Worm (Caenorhabditis elegans) whole organism, L2 larva: ENCODE results near the gene srt-29.

ENCODE experiments used
- F13H6.1 ChIP-seq: sonication (generic microtip); optimal IDR thresholded peaks from 2 replicates; lab custom pipeline; 2016; ENCODE audit warnings: missing genetic modification characterization, missing compliant biosample characterization
- ceh-16 ChIP-seq: fragments of 150-350 bp; optimal IDR thresholded peaks from 2 replicates; lab custom pipeline; 2014; ENCODE audit warnings: missing biosample characterization, missing genetic modification characterization
- mdl-1 ChIP-seq, 2 experiments: fragments of 150-350 bp in 1 of 2; sonication (generic microtip) in 1 of 2; optimal IDR thresholded peaks; 2 replicates each; lab custom pipeline; 2017; ENCODE audit warnings: missing biosample characterization in 2 of 2, missing genetic modification characterization in 2 of 2
- nhr-12 ChIP-seq: fragments of 150-350 bp; optimal IDR thresholded peaks from 2 replicates; lab custom pipeline; 2014; ENCODE audit warnings: missing biosample characterization, missing genetic modification characterization
- snpc-4 ChIP-seq: fragments of 150-350 bp; optimal IDR thresholded peaks from 2 replicates; lab custom pipeline; 2014; ENCODE audit warnings: missing biosample characterization, missing genetic modification characterization
- unc-62 ChIP-seq: fragments of 150-350 bp; optimal IDR thresholded peaks from 2 replicates; lab custom pipeline; 2014; ENCODE audit warnings: missing biosample characterization, missing genetic modification reagents, missing genetic modification characterization
- zag-1 ChIP-seq: fragments of 150-350 bp; optimal IDR thresholded peaks from 2 replicates; lab custom pipeline; 2014; ENCODE audit warnings: missing biosample characterization, missing genetic modification characterization

DNA sequence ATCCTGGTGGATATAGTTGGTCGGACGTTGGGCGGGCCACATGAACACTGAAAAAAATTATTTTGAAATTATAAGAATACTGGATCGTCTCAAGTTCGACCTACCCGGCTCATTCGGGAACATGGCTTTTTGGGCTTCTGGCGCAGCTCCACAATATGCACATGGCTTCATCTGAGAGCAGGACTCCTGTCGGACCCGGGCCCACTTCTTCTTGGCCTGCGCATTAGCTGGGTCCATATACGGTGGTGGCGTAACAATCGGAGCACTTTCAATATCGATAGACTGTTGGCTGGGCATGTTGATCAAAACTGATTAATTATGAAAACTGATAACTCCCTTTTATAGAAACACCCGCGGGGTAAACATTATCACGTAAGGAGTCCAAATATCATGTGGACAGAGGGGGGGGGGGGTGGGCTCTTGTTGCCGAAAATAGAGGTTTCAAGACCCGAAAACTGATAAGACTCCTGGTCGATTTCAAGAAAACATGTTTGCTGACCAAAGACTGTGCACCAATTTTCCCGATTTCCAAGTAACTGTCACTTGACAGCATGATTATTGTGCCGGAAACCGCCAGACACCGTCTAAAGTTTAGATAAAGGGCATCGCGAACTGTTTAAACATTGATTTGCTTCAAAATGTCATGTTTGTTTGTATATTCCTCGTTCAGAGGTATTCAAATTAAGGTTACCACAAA is 12.0 kb upstream of the srt-29 start, which contains the start of gene dod-3:
- TF ChIP-seq unc-62 (GFP tag; lab: Kevin White, UChicago) = no peak
- no peak for TF ChIP-seq ceh-16 (tag; lab: Kevin White, UChicago)
- no peak for TF ChIP-seq mdl-1 (tag; optimal IDR thresholded peaks at IDR 0.05; lab: Kevin White, UChicago)
- TF ChIP-seq snpc-4 (tag; lab: Kevin White, UChicago) = no peak
- TF ChIP-seq zag-1 = no peak
- no peak for TF ChIP-seq nhr-12
- TF ChIP-seq F13H6.1 (tag; lab: Kevin White, UChicago) = peak; percentile 57
